Worm (Caenorhabditis elegans) whole organism, young adult: ENCODE data around the gene F07H5.10.
A peak's percentile ranks its signal among the peaks of the same experiment; 100 is the strongest.

Experiments used
- B0261.1 ChIP-seq: sonication (generic microtip); optimal IDR thresholded peaks from 2 replicates; lab custom pipeline; 2016; ENCODE audit warnings: mild to moderate bottlenecking, missing genetic modification characterization, moderate library complexity, missing compliant biosample characterization
- C06A6.2 ChIP-seq: fragments of 200-800 bp; sonication (Bioruptor generic); conservative IDR thresholded peaks from 2 replicates; pipeline ENCODE4 v1.3.6; 2022; ENCODE audit warnings: missing genetic modification characterization, missing compliant biosample characterization
- D2030.7 ChIP-seq: fragments of 200-800 bp; sonication (Bioruptor generic); IDR thresholded peaks from 2 replicates; pipeline ENCODE4 v1.3.6; 2022; ENCODE audit warnings: missing genetic modification reagents, missing genetic modification characterization, missing compliant biosample characterization
- F37B4.10 ChIP-seq: fragments of 200-800 bp; sonication (Bioruptor generic); IDR thresholded peaks from 2 replicates; pipeline ENCODE4 v1.3.6; 2022; ENCODE audit warnings: missing genetic modification characterization, missing compliant biosample characterization
- F57C9.4 ChIP-seq: sonication (generic microtip); optimal IDR thresholded peaks from 2 replicates; lab custom pipeline; 2017; ENCODE audit warnings: mild to moderate bottlenecking, missing genetic modification characterization, missing compliant biosample characterization
- K11D2.4 ChIP-seq: fragments of 200-800 bp; sonication (Bioruptor generic); IDR thresholded peaks from 2 replicates; pipeline ENCODE4 v1.3.6; 2022; ENCODE audit warnings: missing genetic modification reagents, missing genetic modification characterization, missing compliant biosample characterization
- T07F8.4 ChIP-seq: sonication (generic microtip); optimal IDR thresholded peaks from 2 replicates; lab custom pipeline; 2016; ENCODE audit warnings: mild to moderate bottlenecking, missing genetic modification characterization, moderate library complexity, missing compliant biosample characterization
- T26A5.8 ChIP-seq: sonication (generic microtip); optimal IDR thresholded peaks from 2 replicates; lab custom pipeline; 2016; ENCODE audit warnings: missing genetic modification characterization, missing compliant biosample characterization
- Y53G8AR.9 ChIP-seq: fragments of 200-800 bp; sonication (Bioruptor generic); conservative IDR thresholded peaks from 2 replicates; pipeline ENCODE4 v1.3.6; 2022; ENCODE audit warnings: missing genetic modification reagents, missing genetic modification characterization, missing compliant biosample characterization
- Y67H2A.10 ChIP-seq: fragments of 200-800 bp; sonication (Bioruptor generic); conservative IDR thresholded peaks from 2 replicates; pipeline ENCODE4 v1.3.6; 2022; ENCODE audit warnings: missing genetic modification reagents, missing genetic modification characterization, missing compliant biosample characterization
- ZK185.1 ChIP-seq: sonication (generic microtip); optimal IDR thresholded peaks from 2 replicates; lab custom pipeline; 2016; ENCODE audit warnings: mild to moderate bottlenecking, missing genetic modification characterization, missing compliant biosample characterization; ENCODE audit not compliant: poor library complexity, severe bottlenecking
- aptf-3 ChIP-seq: fragments of 200-800 bp; sonication (Bioruptor generic); IDR thresholded peaks from 2 replicates; pipeline ENCODE4 v1.3.6; 2022; ENCODE audit warnings: missing genetic modification characterization, missing compliant biosample characterization
- bed-1 ChIP-seq: fragments of 200-800 bp; sonication (Bioruptor generic); IDR thresholded peaks from 2 replicates; pipeline ENCODE4 v1.3.6; 2022; ENCODE audit warnings: missing genetic modification reagents, missing genetic modification characterization, missing compliant biosample characterization
- ceh-100 ChIP-seq: fragments of 200-800 bp; sonication (Bioruptor generic); IDR thresholded peaks from 2 replicates; pipeline ENCODE4 v1.3.6; 2022; ENCODE audit warnings: missing genetic modification reagents, missing genetic modification characterization, missing compliant biosample characterization
- ceh-91 ChIP-seq: fragments of 200-800 bp; sonication (Bioruptor generic); IDR thresholded peaks from 2 replicates; pipeline ENCODE4 v1.3.6; 2022; ENCODE audit warnings: missing genetic modification reagents, missing genetic modification characterization, missing compliant biosample characterization
- dpl-1 ChIP-seq: fragments of 150-350 bp; optimal IDR thresholded peaks from 2 replicates; lab custom pipeline; 2014; ENCODE audit warnings: missing biosample characterization, missing genetic modification reagents, missing genetic modification characterization
- egl-18 ChIP-seq: fragments of 200-800 bp; sonication (Bioruptor generic); IDR thresholded peaks from 2 replicates; pipeline ENCODE4 v1.3.6; 2022; ENCODE audit warnings: missing genetic modification reagents, missing genetic modification characterization, missing compliant biosample characterization
- ets-4 ChIP-seq: fragments of 200-800 bp; sonication (Bioruptor generic); optimal IDR thresholded peaks from 2 replicates; lab custom pipeline; 2018; ENCODE audit warnings: mild to moderate bottlenecking, missing genetic modification characterization, missing compliant biosample characterization
- him-1 ChIP-seq: sonication (generic microtip); optimal IDR thresholded peaks from 2 replicates; lab custom pipeline; 2016; ENCODE audit warnings: missing genotype, missing genetic modification reagents, missing genetic modification characterization, missing compliant biosample characterization
- hlh-26 ChIP-seq: fragments of 200-800 bp; sonication (Bioruptor generic); conservative IDR thresholded peaks from 2 replicates; pipeline ENCODE4 v1.3.6; 2022; ENCODE audit warnings: missing genetic modification reagents, missing genetic modification characterization, missing compliant biosample characterization
- hmg-20 ChIP-seq: fragments of 200-800 bp; sonication (Bioruptor generic); IDR thresholded peaks from 2 replicates; pipeline ENCODE4 v1.3.6; 2022; ENCODE audit warnings: missing genetic modification reagents, missing genetic modification characterization, missing compliant biosample characterization
- hrde-1 ChIP-seq: sonication (generic microtip); optimal IDR thresholded peaks from 2 replicates; lab custom pipeline; 2016; ENCODE audit warnings: missing genetic modification characterization, mild to moderate bottlenecking, missing compliant biosample characterization, moderate library complexity, missing genotype, missing genetic modification reagents, borderline replicate concordance
- lir-1 ChIP-seq: fragments of 200-800 bp; sonication (Bioruptor generic); conservative IDR thresholded peaks from 2 replicates; pipeline ENCODE4 v1.3.6; 2022; ENCODE audit warnings: missing genetic modification reagents, missing genetic modification characterization, missing compliant biosample characterization
- lsl-1 ChIP-seq: fragments of 200-800 bp; sonication (Bioruptor generic); optimal IDR thresholded peaks from 2 replicates; lab custom pipeline; 2018; ENCODE audit warnings: mild to moderate bottlenecking, missing genetic modification characterization, moderate library complexity, missing compliant biosample characterization
- madf-10 ChIP-seq: sonication (generic microtip); optimal IDR thresholded peaks from 2 replicates; lab custom pipeline; 2016; ENCODE audit warnings: mild to moderate bottlenecking, missing genetic modification characterization, missing compliant biosample characterization
- mcd-1 ChIP-seq: fragments of 200-800 bp; sonication (Bioruptor generic); IDR thresholded peaks from 2 replicates; pipeline ENCODE4 v1.3.6; 2022; ENCODE audit warnings: missing genetic modification reagents, missing genetic modification characterization, missing compliant biosample characterization
- mes-4 ChIP-seq: sonication (generic microtip); optimal IDR thresholded peaks from 2 replicates; lab custom pipeline; 2016; ENCODE audit warnings: missing genotype, missing genetic modification characterization, missing compliant biosample characterization
- nfya-1 ChIP-seq: sonication (generic microtip); optimal IDR thresholded peaks from 2 replicates; lab custom pipeline; 2017; ENCODE audit warnings: antibody characterized with exemption, missing compliant biosample characterization, missing genetic modification characterization, borderline replicate concordance; ENCODE audit not compliant: insufficient read depth
- nhr-80 ChIP-seq: sonication (generic microtip); optimal IDR thresholded peaks from 2 replicates; lab custom pipeline; 2016; ENCODE audit warnings: missing genetic modification characterization, missing compliant biosample characterization
- pbrm-1 ChIP-seq: fragments of 200-800 bp; sonication (Bioruptor generic); IDR thresholded peaks from 2 replicates; pipeline ENCODE4 v1.3.6; 2022; ENCODE audit warnings: missing genetic modification reagents, missing genetic modification characterization, missing compliant biosample characterization
- sea-2 ChIP-seq: fragments of 200-800 bp; sonication (Bioruptor generic); IDR thresholded peaks from 2 replicates; pipeline ENCODE4 v1.3.6; 2022; ENCODE audit warnings: missing genetic modification characterization, missing compliant biosample characterization
- sptf-2 ChIP-seq: fragments of 200-800 bp; sonication (Bioruptor generic); optimal IDR thresholded peaks from 2 replicates; lab custom pipeline; 2018; ENCODE audit warnings: mild to moderate bottlenecking, missing genetic modification characterization, missing compliant biosample characterization
- unc-130 ChIP-seq: sonication (generic microtip); optimal IDR thresholded peaks from 2 replicates; lab custom pipeline; 2016; ENCODE audit warnings: missing genetic modification reagents, missing genetic modification characterization, missing compliant biosample characterization
- unc-62 ChIP-seq: fragments of 150-350 bp; optimal IDR thresholded peaks from 2 replicates; lab custom pipeline; 2014; ENCODE audit warnings: missing biosample characterization, missing genetic modification reagents, missing genetic modification characterization
- xnd-1 ChIP-seq: sonication (generic microtip); optimal IDR thresholded peaks from 2 replicates; lab custom pipeline; 2016; ENCODE audit warnings: missing genotype, missing genetic modification reagents, missing genetic modification characterization, missing compliant biosample characterization
- ztf-26 ChIP-seq: sonication (generic microtip); optimal IDR thresholded peaks from 2 replicates; lab custom pipeline; 2017; ENCODE audit warnings: missing genetic modification characterization, missing compliant biosample characterization
- ztf-6 ChIP-seq: fragments of 200-800 bp; sonication (Bioruptor generic); IDR thresholded peaks from 2 replicates; pipeline ENCODE4 v1.3.6; 2022; ENCODE audit warnings: missing genetic modification reagents, missing genetic modification characterization, missing compliant biosample characterization

Gene F07H5.10

DNA sequence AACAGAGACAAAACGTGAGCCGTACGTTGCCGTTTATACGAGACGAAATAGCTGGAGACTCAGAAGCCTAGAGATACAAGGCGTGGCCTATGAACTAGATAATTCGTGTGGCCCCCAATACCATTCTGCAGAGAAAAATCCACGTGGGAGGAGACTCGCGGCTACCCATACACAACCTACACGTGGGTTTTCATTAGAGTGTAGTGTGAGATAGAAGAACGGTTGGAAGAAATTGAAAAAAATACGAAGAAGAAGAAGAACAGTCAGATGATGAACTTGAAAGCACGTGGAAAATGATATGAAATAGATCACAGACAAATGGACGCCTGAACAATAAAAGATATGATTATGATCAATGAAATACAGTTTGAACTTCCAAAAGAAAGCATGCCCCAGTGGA, 43.3 kb downstream of the F07H5.10 start (continued):
- TF ChIP-seq ZK185.1 (tag; lab: Kevin White, UChicago) (no peak), nfya-1 (tag; lab: Kevin White, UChicago) (no peak), ceh-100 (no peak), hrde-1 (no peak), ets-4 (GFP tag; lab: Kevin White, UChicago) (no peak), mes-4 (tag; lab: Kevin White, UChicago) (no peak), B0261.1 (tag; lab: Kevin White, UChicago) (no peak), lir-1 (GFP tag; lab: Robert Waterston, UW) (no peak), bed-1 (no peak), hmg-20 (GFP tag; lab: Robert Waterston, UW) (no peak), egl-18 (no peak)

DNA sequence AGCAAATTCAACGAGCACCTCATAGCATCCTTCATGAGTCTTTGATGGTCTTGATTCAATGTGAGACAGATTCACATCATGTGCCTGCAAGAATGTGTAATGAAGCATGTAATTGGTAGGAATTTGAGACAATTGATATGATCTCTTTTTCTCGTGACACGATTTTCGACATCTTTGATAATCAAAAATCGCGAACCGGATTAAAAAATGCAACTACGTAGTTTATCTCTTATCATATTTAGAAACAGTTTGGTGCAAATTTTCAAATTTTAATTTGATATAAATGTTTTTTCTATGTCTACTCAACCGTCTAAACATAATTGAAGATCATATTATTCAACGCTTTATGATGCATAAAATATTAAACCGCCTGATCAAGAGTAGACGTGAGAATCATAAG, 44.0 kb downstream of the F07H5.10 start:
- TF ChIP-seq aptf-3 (GFP tag; lab: Robert Waterston, UW) (no peak), unc-130 (GFP tag; lab: Kevin White, UChicago) (no peak), mcd-1 (GFP tag; lab: Robert Waterston, UW) (no peak), unc-62 (GFP tag; lab: Kevin White, UChicago) (no peak), ets-4 (GFP tag; lab: Kevin White, UChicago) (no peak), ztf-26 (tag; lab: Kevin White, UChicago) (no peak), F57C9.4 (no peak), xnd-1 (tag; lab: Kevin White, UChicago) (no peak), madf-10 (tag; lab: Kevin White, UChicago) (no peak), C06A6.2 (no peak), ztf-6 (no peak), nfya-1 (tag; lab: Kevin White, UChicago) (no peak), D2030.7 (no peak), hrde-1 (no peak), sea-2 (no peak), hlh-26 (GFP tag; lab: Robert Waterston, UW) (no peak), F37B4.10 (no peak), T07F8.4 (tag; lab: Kevin White, UChicago) (no peak), ceh-91 (GFP tag; lab: Robert Waterston, UW) (no peak)

DNA sequence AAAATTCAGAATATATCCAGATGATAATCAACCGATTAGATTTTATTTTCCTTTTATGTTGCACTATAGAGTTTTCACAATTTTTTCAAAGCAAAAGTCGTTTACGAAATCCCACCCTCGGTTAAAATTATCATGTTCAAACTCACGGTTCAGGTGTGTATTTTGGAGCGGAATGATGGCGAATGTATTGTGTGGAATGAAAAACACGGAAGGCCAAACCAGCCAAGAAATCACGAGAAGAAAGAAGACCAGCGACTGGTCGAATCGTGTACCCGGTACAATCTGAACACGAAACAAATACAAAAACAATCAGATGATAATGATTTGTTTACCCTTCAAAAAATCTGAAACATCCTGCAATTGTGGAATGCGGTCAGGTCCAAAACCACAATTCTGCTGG, 45.0 kb downstream of the F07H5.10 start:
- TF ChIP-seq sptf-2 (GFP tag; lab: Kevin White, UChicago) (no peak), him-1 (tag; lab: Kevin White, UChicago) (no peak), Y67H2A.10 (GFP tag; lab: Robert Waterston, UW) (no peak)

DNA sequence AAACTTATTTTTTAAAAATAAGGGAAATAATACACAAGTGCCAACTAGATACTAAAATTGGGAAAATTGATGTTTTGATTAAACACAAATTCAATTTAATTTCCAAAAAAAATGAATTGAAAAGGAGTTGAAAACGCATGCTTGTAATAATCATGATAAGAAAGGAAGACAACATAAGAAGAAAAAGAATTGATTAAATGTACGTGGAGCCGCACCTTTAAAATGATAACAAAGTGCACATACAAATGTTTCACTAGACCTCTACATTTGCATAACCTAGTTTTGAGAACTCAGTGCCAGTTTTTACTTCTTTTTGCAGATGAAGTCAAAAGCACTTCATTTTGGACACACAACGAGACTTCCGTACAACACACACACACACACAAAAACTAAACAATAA, 46.6 kb downstream of the F07H5.10 start:
- no peak for TF ChIP-seq K11D2.4 (GFP tag; lab: Robert Waterston, UW)
- TF ChIP-seq nhr-80 (tag; lab: Kevin White, UChicago), result peak; percentile 55

DNA sequence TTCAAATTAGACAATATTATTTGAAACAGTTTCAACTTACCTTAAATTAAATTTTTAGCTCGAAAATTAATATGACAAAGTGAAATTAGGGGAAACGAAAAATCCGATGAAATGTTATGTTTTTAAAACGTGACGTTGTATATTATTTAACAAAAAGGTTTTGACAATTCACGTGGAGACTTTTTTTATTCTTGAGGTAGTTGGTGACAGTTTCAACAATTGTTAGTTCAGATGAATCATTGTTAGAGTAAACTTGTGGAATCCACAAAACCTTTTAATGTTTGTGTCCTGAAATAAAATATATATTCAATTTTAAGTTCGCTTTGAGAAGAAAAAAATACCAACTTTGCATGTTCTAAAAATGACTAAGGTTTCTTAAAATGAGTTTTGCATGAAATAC, 48.9 kb downstream of the F07H5.10 start, which contains the start of gene fut-1:
fut-1 (minus strand) TSS at position 101 of the 400 bp plus-strand sequence.
- no peak for TF ChIP-seq lsl-1 (GFP tag; lab: Kevin White, UChicago)
- no peak for TF ChIP-seq T26A5.8 (tag; lab: Kevin White, UChicago)
- TF ChIP-seq dpl-1 (GFP tag; lab: Kevin White, UChicago), result no peak
- no peak for TF ChIP-seq ceh-100
- no peak for TF ChIP-seq pbrm-1 (GFP tag; lab: Robert Waterston, UW)
- no peak for TF ChIP-seq hmg-20 (GFP tag; lab: Robert Waterston, UW)
- no peak for TF ChIP-seq Y53G8AR.9 (GFP tag; lab: Robert Waterston, UW)
- TF ChIP-seq, all 124 proteins: peak for 0
